Worm (Caenorhabditis elegans): ENCODE results near the gene srw-94.

ce11 chrIV:4827219-4827618 lies 12.9 kb downstream of the srw-94 start, which contains the start of gene mpz-4:
- no peak for TF ChIP-seq ztf-29 (GFP tag; IDR thresholded peaks at IDR 0.05)
- no peak for TF ChIP-seq flt-1 (GFP tag; IDR thresholded peaks at IDR 0.05)

Measured in whole organism, midembryonic.